Fruit fly (Drosophila melanogaster) whole organism, adult: ENCODE measurements around the gene cic.
A peak's percentile ranks its signal among the peaks of the same experiment; 100 is the strongest.

ENCODE experiments used
- CG12768 ChIP-seq: fragments of 200-800 bp; sonication (Bioruptor generic); optimal IDR thresholded peaks from 2 replicates; lab custom pipeline; 2017; ENCODE audit warnings: missing biosample characterization, missing genetic modification characterization, mild to moderate bottlenecking, moderate library complexity, missing genetic modification reagents
- CG1620 ChIP-seq: fragments of 200-800 bp; sonication (Bioruptor generic); optimal IDR thresholded peaks from 2 replicates; lab custom pipeline; 2016; ENCODE audit warnings: missing biosample characterization, missing genetic modification characterization
- CG33017 ChIP-seq: fragments of 200-800 bp; sonication (Bioruptor generic); optimal IDR thresholded peaks from 2 replicates; lab custom pipeline; 2018; ENCODE audit warnings: missing biosample characterization, mild to moderate bottlenecking, missing genetic modification characterization, moderate library complexity
- CG5204 ChIP-seq: fragments of 200-800 bp; sonication (Bioruptor generic); optimal IDR thresholded peaks from 2 replicates; lab custom pipeline; 2016; ENCODE audit warnings: missing biosample characterization, missing genetic modification characterization
- CG7045 ChIP-seq: fragments of 200-800 bp; sonication (Bioruptor generic); optimal IDR thresholded peaks from 2 replicates; lab custom pipeline; 2017; ENCODE audit warnings: missing biosample characterization, mild to moderate bottlenecking, missing genetic modification characterization
- CG7101 ChIP-seq: fragments of 200-800 bp; sonication (Bioruptor generic); optimal IDR thresholded peaks from 2 replicates; lab custom pipeline; 2018; ENCODE audit warnings: missing biosample characterization, mild to moderate bottlenecking, missing genetic modification characterization, moderate library complexity
- Clk ChIP-seq: fragments of 200-800 bp; sonication (Bioruptor generic); optimal IDR thresholded peaks from 2 replicates; lab custom pipeline; 2017; ENCODE audit warnings: missing biosample characterization, missing genetic modification characterization
- bab1 ChIP-seq: fragments of 200-800 bp; sonication (Bioruptor generic); optimal IDR thresholded peaks from 3 replicates; lab custom pipeline; 2019; ENCODE audit warnings: missing biosample characterization, mild to moderate bottlenecking, missing genetic modification characterization, moderate library complexity
- cnc ChIP-seq, 2 experiments: fragments of >200 bp; optimal IDR thresholded peaks; 2 replicates each; lab custom pipeline; 2017
- kay ChIP-seq: fragments of 200-800 bp; sonication (Bioruptor generic); peaks from one replicate; lab custom pipeline; 2016; ENCODE audit warnings: missing biosample characterization, missing genetic modification characterization, borderline replicate concordance
- toe ChIP-seq: fragments of 200-800 bp; sonication (Bioruptor generic); optimal IDR thresholded peaks from 2 replicates; lab custom pipeline; 2016; ENCODE audit warnings: missing biosample characterization, missing genetic modification characterization

DNA sequence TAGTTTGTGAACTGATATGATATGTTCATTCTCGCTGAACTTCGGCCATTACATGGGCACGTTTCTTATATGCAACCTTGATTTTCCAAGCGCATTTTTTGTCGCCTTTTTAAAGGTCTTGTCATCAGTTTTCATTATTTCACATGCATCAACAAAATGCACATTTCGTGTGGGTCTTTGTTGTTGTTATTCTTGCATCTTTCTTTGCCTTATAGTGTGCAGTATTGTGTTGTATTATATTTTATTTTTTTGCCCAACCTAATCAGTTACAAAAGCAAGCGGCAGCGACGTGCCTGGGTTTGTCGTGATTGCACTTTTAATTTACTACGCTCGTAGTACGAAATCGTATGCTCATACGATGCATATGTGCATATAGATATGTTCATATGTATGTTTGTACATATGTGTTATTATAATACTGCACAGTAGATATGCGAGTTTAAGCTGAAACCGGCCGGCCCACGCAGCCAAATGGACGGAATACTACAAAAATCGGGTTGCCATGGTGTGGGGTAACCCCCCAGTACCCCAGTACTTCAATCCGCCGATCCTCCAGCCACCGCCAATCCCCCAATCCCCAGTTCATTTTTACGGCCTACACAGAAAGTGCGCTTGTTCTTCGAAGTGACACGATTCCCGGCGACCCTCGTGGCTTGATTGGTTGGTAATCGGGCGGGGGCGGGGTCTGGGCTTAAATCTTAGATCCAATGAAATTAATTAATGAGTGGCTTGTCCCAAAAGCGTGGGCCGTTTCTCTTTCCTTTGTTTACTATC is 22.1 kb downstream of the cic start:
- TF ChIP-seq CG33017 (no peak), toe (GFP tag; lab: Kevin White, UChicago) (no peak), kay (GFP tag; lab: Kevin White, UChicago) (peak; percentile 61), Clk (no peak), CG7045 (no peak), CG12768 (GFP tag; lab: Kevin White, UChicago) (peak; percentile 29), cnc (optimal IDR thresholded peaks at IDR 0.05; lab: Kevin White, UChicago) (no peak), CG7101 (no peak), CG5204 (no peak), CG1620 (GFP tag; lab: Kevin White, UChicago) (no peak), bab1 (GFP tag; lab: Kevin White, UChicago) (peak; percentile 41)
